Worm (Caenorhabditis elegans) whole organism, late embryonic: ENCODE measurements around the gene E01G4.5.

Experiments
- C08G9.2 ChIP-seq: sonication (generic microtip); optimal IDR thresholded peaks from 2 replicates; lab custom pipeline; 2016; ENCODE audit warnings: mild to moderate bottlenecking, missing genetic modification characterization, moderate library complexity, missing compliant biosample characterization
- ama-1 ChIP-seq: fragments of 150-350 bp; optimal IDR thresholded peaks from 2 replicates; lab custom pipeline; 2014
- ceh-22 ChIP-seq: sonication (generic microtip); optimal IDR thresholded peaks from 2 replicates; lab custom pipeline; 2017; ENCODE audit warnings: missing biosample characterization, missing genetic modification characterization
- ceh-34 ChIP-seq: sonication (generic microtip); optimal IDR thresholded peaks from 2 replicates; lab custom pipeline; 2016; ENCODE audit warnings: mild to moderate bottlenecking, missing genetic modification characterization, missing compliant biosample characterization
- ceh-48 ChIP-seq: sonication (generic microtip); optimal IDR thresholded peaks from 2 replicates; lab custom pipeline; 2016; ENCODE audit warnings: missing genetic modification characterization, inconsistent platforms, missing compliant biosample characterization
- ceh-9 ChIP-seq: sonication (generic microtip); optimal IDR thresholded peaks from 2 replicates; lab custom pipeline; 2016; ENCODE audit warnings: mild to moderate bottlenecking, missing genetic modification characterization, inconsistent platforms, missing compliant biosample characterization
- che-1 ChIP-seq: sonication (generic microtip); optimal IDR thresholded peaks from 2 replicates; lab custom pipeline; 2016; ENCODE audit warnings: mild to moderate bottlenecking, missing genetic modification characterization, missing compliant biosample characterization
- elt-2 ChIP-seq: sonication (generic microtip); optimal IDR thresholded peaks from 2 replicates; lab custom pipeline; 2016; ENCODE audit warnings: missing genetic modification reagents, missing genetic modification characterization, missing compliant biosample characterization
- elt-4 ChIP-seq: sonication (generic microtip); optimal IDR thresholded peaks from 2 replicates; lab custom pipeline; 2016; ENCODE audit warnings: missing genetic modification characterization, missing compliant biosample characterization
- ets-4 ChIP-seq: sonication (generic microtip); optimal IDR thresholded peaks from 2 replicates; lab custom pipeline; 2016; ENCODE audit warnings: missing genetic modification characterization, missing compliant biosample characterization
- fax-1 ChIP-seq: sonication (generic microtip); optimal IDR thresholded peaks from 2 replicates; lab custom pipeline; 2016; ENCODE audit warnings: missing genotype, missing genetic modification characterization, missing compliant biosample characterization
- gmeb-2 ChIP-seq: sonication (generic microtip); optimal IDR thresholded peaks from 2 replicates; lab custom pipeline; 2016; ENCODE audit warnings: missing genetic modification characterization, inconsistent platforms, missing compliant biosample characterization
- hlh-13 ChIP-seq: fragments of 200-800 bp; sonication (Bioruptor generic); optimal IDR thresholded peaks from 2 replicates; lab custom pipeline; 2018; ENCODE audit warnings: mild to moderate bottlenecking, missing genetic modification characterization, missing compliant biosample characterization
- hlh-15 ChIP-seq: sonication (generic microtip); optimal IDR thresholded peaks from 2 replicates; lab custom pipeline; 2016; ENCODE audit warnings: missing genetic modification characterization, missing compliant biosample characterization
- lim-6 ChIP-seq: sonication (generic microtip); optimal IDR thresholded peaks from 2 replicates; lab custom pipeline; 2016; ENCODE audit warnings: missing genetic modification characterization, missing compliant biosample characterization
- lin-11 ChIP-seq: fragments of 200-800 bp; sonication (Bioruptor generic); optimal IDR thresholded peaks from 2 replicates; lab custom pipeline; 2018; ENCODE audit warnings: mild to moderate bottlenecking, missing genetic modification characterization, missing compliant biosample characterization
- nfya-1 ChIP-seq: sonication (generic microtip); optimal IDR thresholded peaks from 2 replicates; lab custom pipeline; 2017; ENCODE audit warnings: missing genetic modification characterization, mild to moderate bottlenecking, missing compliant biosample characterization, antibody characterized with exemption, moderate library complexity
- nhr-232 ChIP-seq: sonication (generic microtip); optimal IDR thresholded peaks from 2 replicates; lab custom pipeline; 2016; ENCODE audit warnings: missing genetic modification characterization, missing compliant biosample characterization
- npax-4 ChIP-seq: sonication (generic microtip); optimal IDR thresholded peaks from 2 replicates; lab custom pipeline; 2016; ENCODE audit warnings: missing genetic modification characterization, missing compliant biosample characterization
- odd-2 ChIP-seq: sonication (generic microtip); optimal IDR thresholded peaks from 2 replicates; lab custom pipeline; 2017; ENCODE audit warnings: antibody characterized with exemption, mild to moderate bottlenecking, missing genetic modification characterization, missing compliant biosample characterization
- pag-3 ChIP-seq: sonication (generic microtip); optimal IDR thresholded peaks from 2 replicates; lab custom pipeline; 2016; ENCODE audit warnings: missing compliant biosample characterization, missing genetic modification characterization, borderline replicate concordance
- pat-9 ChIP-seq: fragments of 200-800 bp; sonication (Bioruptor generic); optimal IDR thresholded peaks from 2 replicates; lab custom pipeline; 2018; ENCODE audit warnings: mild to moderate bottlenecking, missing genetic modification characterization, moderate library complexity, missing compliant biosample characterization
- pax-1 ChIP-seq: fragments of 150-350 bp; optimal IDR thresholded peaks from 2 replicates; lab custom pipeline; 2014; ENCODE audit warnings: missing biosample characterization, missing genetic modification characterization
- pha-4 ChIP-seq: fragments of 150-350 bp; optimal IDR thresholded peaks from 2 replicates; lab custom pipeline; 2018; ENCODE audit warnings: missing biosample characterization, missing genetic modification reagents, missing genetic modification characterization
- pqm-1 ChIP-seq: sonication (generic microtip); optimal IDR thresholded peaks from 2 replicates; lab custom pipeline; 2016; ENCODE audit warnings: missing genetic modification characterization, missing compliant biosample characterization
- pros-1 ChIP-seq: fragments of 150-350 bp; optimal IDR thresholded peaks from 2 replicates; lab custom pipeline; 2014; ENCODE audit warnings: missing biosample characterization, missing genetic modification reagents, missing genetic modification characterization
- ref-2 ChIP-seq: sonication (generic microtip); optimal IDR thresholded peaks from 2 replicates; lab custom pipeline; 2016; ENCODE audit warnings: missing genetic modification characterization, missing compliant biosample characterization
- rnt-1 ChIP-seq: sonication (generic microtip); optimal IDR thresholded peaks from 2 replicates; lab custom pipeline; 2016; ENCODE audit warnings: missing genetic modification characterization, missing compliant biosample characterization
- sdc-2 ChIP-seq: sonication (generic microtip); optimal IDR thresholded peaks from 2 replicates; lab custom pipeline; 2016; ENCODE audit warnings: missing genotype, missing genetic modification characterization, missing compliant biosample characterization
- sox-2 ChIP-seq: fragments of 200-800 bp; sonication (Bioruptor generic); IDR thresholded peaks from 2 replicates; pipeline ENCODE4 v1.3.6; 2022; ENCODE audit warnings: missing genetic modification reagents, missing genetic modification characterization, missing compliant biosample characterization
- sox-4 ChIP-seq: sonication (generic microtip); optimal IDR thresholded peaks from 2 replicates; lab custom pipeline; 2017; ENCODE audit warnings: mild to moderate bottlenecking, missing genetic modification characterization, inconsistent platforms, missing compliant biosample characterization
- syd-9 ChIP-seq: sonication (generic microtip); optimal IDR thresholded peaks from 2 replicates; lab custom pipeline; 2016; ENCODE audit warnings: mild to moderate bottlenecking, missing genetic modification characterization, moderate library complexity, missing compliant biosample characterization
- tbx-7 ChIP-seq: sonication (generic microtip); optimal IDR thresholded peaks from 2 replicates; lab custom pipeline; 2016; ENCODE audit warnings: missing genotype, missing genetic modification characterization, missing compliant biosample characterization
- unc-3 ChIP-seq, 2 experiments: fragments of 200-800 bp in 1 of 2; sonication (Bioruptor generic) in 1 of 2; sonication (generic microtip) in 1 of 2; conservative IDR thresholded peaks in 1 of 2; optimal IDR thresholded peaks in 1 of 2; 2 replicates each; pipeline versions ENCODE4 v1.3.6 to Lab custom; 2016 to 2022; ENCODE audit warnings: missing compliant biosample characterization in 2 of 2, missing genetic modification characterization in 2 of 2, missing genetic modification reagents in 1 of 2
- unc-42 ChIP-seq: sonication (generic microtip); optimal IDR thresholded peaks from 2 replicates; lab custom pipeline; 2016; ENCODE audit warnings: missing genotype, missing genetic modification characterization, missing compliant biosample characterization
- unc-55 ChIP-seq: sonication (generic microtip); optimal IDR thresholded peaks from 2 replicates; lab custom pipeline; 2017; ENCODE audit warnings: missing biosample characterization, missing genetic modification reagents, missing genetic modification characterization
- unc-86 ChIP-seq: sonication (generic microtip); optimal IDR thresholded peaks from 2 replicates; lab custom pipeline; 2016; ENCODE audit warnings: missing genetic modification characterization, missing compliant biosample characterization
- zip-5 ChIP-seq: sonication (generic microtip); optimal IDR thresholded peaks from 2 replicates; lab custom pipeline; 2016; ENCODE audit warnings: missing genetic modification characterization, missing compliant biosample characterization

Gene E01G4.5

DNA sequence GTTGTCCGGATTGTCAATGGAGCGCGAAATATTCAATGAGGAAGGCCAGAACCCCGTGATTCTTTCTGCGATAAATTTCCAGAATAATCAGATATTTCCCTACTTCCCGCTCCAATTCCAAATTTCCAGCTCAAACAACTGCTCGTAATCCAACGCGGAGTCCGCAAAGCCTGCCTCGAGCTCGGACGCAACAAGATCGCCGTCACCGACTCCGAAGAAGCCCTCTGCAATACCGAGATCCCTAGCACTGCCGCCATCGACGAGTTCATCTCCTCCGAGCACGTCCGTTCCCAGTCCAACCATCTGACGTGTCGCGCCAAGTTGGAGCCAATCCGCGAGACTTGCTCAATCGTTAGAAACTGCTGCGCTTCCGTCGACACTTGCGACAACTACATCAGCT, 12.9 kb downstream of the E01G4.5 start:
- no peak for TF ChIP-seq sox-2 (GFP tag; lab: Robert Waterston, UW)

DNA sequence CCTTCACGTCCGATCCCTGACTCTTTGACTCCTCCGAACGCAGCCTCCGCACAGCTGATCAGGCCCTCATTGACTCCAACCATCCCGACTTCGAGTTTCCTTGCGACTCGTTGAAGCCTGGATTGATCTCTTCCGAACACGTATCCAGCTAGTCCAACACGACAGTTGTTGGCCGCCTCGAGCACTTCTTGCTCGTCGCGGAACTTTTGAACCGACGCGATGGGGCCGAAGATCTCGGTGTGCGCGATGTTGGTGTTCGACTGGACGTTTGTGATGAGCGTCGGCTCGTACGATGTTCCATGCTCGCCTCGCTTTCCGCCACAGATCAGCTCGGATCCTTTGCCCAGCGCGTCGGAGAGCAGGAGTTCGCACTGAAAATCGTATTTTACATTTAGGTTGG, 15.4 kb downstream of the E01G4.5 start:
- TF ChIP-seq pros-1 (tag; lab: Kevin White, UChicago) (no peak), ama-1 (lab: Kevin White, UChicago) (no peak), hlh-13 (no peak), ceh-34 (tag; lab: Kevin White, UChicago) (no peak), sdc-2 (tag; lab: Kevin White, UChicago) (no peak), pqm-1 (tag; lab: Kevin White, UChicago) (no peak), ceh-48 (no peak), pat-9 (tag; lab: Kevin White, UChicago) (no peak), elt-2 (no peak), zip-5 (tag; lab: Kevin White, UChicago) (no peak), lin-11 (tag; lab: Kevin White, UChicago) (no peak), fax-1 (tag; lab: Kevin White, UChicago) (no peak), syd-9 (tag; lab: Kevin White, UChicago) (no peak), pha-4 (tag; lab: Kevin White, UChicago) (no peak), che-1 (no peak), ceh-22 (tag; lab: Kevin White, UChicago) (no peak)

DNA sequence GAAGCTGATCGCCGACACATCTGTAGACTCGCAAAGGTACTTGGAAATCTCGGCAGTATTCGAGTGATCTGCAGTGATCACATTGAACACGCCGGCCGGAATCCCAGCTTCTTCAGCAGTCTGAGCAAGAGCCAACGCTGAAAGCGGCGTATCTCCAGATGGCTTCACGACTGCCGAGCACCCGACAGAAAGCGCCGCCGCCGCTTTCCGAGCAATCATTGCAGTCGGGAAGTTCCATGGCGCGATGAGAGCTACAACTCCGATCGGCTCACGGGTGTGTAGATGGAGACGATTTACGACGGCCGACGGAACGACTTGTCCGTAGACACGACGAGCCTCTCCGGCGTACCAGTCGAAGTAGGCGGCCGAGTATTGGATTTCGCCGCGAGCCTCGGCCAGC, 17.7 kb downstream of the E01G4.5 start:
- TF ChIP-seq ceh-9 (tag; lab: Kevin White, UChicago): no peak
- no peak for TF ChIP-seq nhr-232 (tag; lab: Kevin White, UChicago)
- TF ChIP-seq ets-4 (tag; lab: Kevin White, UChicago): no peak
- TF ChIP-seq sox-4 (tag; lab: Kevin White, UChicago): no peak
- TF ChIP-seq rnt-1: no peak

DNA sequence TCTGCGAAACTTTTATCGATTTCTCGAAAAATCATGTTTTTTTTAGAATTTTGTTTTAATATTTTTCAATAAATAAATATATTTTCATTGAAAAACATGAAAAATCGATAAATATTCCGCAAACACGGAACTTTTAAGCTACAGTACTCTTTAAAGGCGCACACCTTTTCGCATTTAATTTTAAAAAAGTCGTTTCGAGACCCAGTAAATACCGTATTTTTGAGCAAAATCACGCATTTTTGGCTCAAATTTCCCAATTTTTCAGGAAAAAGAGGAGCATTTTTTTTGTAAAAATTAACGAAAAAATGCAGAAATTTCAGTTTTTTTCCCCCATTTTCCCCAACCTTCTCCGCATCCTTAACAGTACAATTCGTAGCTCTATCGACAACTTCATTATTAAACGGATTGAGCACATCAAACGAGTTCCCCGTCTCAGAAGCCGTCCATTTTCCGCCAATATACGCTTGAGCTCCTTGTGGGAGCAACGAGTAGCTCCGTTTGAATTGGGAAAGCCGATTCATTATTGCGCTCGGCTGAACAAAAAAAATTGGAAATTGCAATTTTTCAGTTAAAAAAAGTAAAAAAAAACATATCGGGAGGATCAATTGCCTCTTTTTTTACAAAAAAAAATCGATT, 19.2 kb downstream of the E01G4.5 start, which contains the start of gene alh-7:
Gene alh-7, minus strand, starts transcription at position 533 of the 636 bp plus-strand sequence.
- no peak for TF ChIP-seq nhr-232 (tag; lab: Kevin White, UChicago)
- TF ChIP-seq unc-42: no peak
- no peak for TF ChIP-seq nfya-1 (tag; lab: Kevin White, UChicago)
- TF ChIP-seq, all 69 proteins: peak for 0

DNA sequence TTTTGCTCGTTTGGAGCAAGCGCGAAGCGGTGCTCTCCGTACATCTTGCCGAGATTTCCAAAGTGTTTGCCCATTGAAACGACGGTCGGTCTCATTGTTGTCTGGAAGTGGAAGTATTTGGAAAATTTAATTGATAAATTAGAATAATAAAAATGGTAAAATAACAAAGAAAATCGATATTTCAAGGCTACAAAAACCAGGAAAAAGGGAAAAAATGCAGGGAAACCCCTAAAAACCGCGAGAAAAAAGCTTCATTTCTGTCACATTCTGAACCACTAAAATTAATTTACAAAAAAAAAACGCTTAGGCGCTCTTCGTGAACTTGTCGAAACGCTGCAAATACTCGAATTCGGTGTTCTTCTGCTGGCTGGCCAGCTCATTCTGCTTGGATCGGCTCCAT, 20.7 kb downstream of the E01G4.5 start, which contains the start of gene F45H10.2:
Gene F45H10.2, minus strand, starts transcription at position 101 of the 400 bp plus-strand sequence.
- TF ChIP-seq elt-4 (tag; lab: Kevin White, UChicago) (no peak), unc-86 (tag; lab: Kevin White, UChicago) (no peak), unc-55 (no peak), hlh-13 (no peak), ref-2 (tag; lab: Kevin White, UChicago) (no peak), nhr-232 (tag; lab: Kevin White, UChicago) (no peak), C08G9.2 (tag; lab: Kevin White, UChicago) (no peak), tbx-7 (no peak), pag-3 (tag; lab: Kevin White, UChicago) (no peak), odd-2 (tag; lab: Kevin White, UChicago) (no peak), gmeb-2 (tag; lab: Kevin White, UChicago) (no peak), lim-6 (no peak), syd-9 (tag; lab: Kevin White, UChicago) (no peak), ceh-48 (no peak), unc-3 (GFP tag; conservative IDR thresholded peaks at IDR 0.05; lab: Robert Waterston, UW) (no peak), unc-3 (tag; optimal IDR thresholded peaks at IDR 0.05; lab: Kevin White, UChicago) (no peak), pax-1 (no peak), npax-4 (tag; lab: Kevin White, UChicago) (no peak), hlh-15 (no peak), unc-42 (no peak)
- TF ChIP-seq, all 69 proteins: peak for 0
